Worm (Caenorhabditis elegans) whole organism, L4 larva: ENCODE results near the gene T11F9.7.

ENCODE experiments used
- spr-3 ChIP-seq: fragments of 200-800 bp; sonication (Bioruptor generic); optimal IDR thresholded peaks from 2 replicates; lab custom pipeline; 2018; ENCODE audit warnings: mild to moderate bottlenecking, missing genetic modification characterization, missing compliant biosample characterization
- unc-130 ChIP-seq: sonication (generic microtip); optimal IDR thresholded peaks from 2 replicates; lab custom pipeline; 2016; ENCODE audit warnings: missing genetic modification reagents, missing genetic modification characterization, missing compliant biosample characterization

DNA sequence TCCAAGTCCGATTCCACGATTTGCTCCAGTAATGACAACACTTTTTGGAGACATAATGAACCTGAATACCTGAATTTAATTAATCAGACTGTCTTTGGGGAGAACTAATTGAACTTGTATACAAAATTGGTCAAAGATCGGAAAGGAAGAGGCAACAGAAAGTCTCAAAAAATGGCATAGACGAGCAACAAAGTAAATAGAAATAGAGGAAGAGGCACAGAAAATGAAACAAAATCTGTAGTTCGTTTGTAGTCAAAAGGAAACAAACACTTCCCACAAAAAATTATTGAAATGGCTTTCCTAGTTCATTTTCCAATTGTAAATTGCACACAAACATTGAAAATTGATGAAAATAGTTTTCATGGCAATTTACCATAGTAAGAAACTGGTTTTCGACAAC, 38.9 kb downstream of the T11F9.7 start, which contains the start of gene C55A6.6:
- TF ChIP-seq spr-3 (GFP tag; lab: Kevin White, UChicago) = no peak
- no peak for TF ChIP-seq unc-130 (GFP tag; lab: Kevin White, UChicago)
